Fruit fly (Drosophila melanogaster): ENCODE results near the gene CG32579.
A peak's percentile ranks its signal among the peaks of the same experiment; 100 is the strongest.

CG32579 gene

dm6 chrX:16278783-16279182, 44.3 kb upstream of the CG32579 start (continued):
- TF ChIP-seq pdm3 (GFP tag; optimal IDR thresholded peaks at IDR 0.05) (peak; percentile 79), CG1621 (tag; optimal IDR thresholded peaks at IDR 0.05) (peak; percentile 92), CG9139 (GFP tag; optimal IDR thresholded peaks at IDR 0.05) (peak; percentile 83), Eip93F (GFP tag; optimal IDR thresholded peaks at IDR 0.05) (peak; percentile 73), Sox14 (GFP tag; optimal IDR thresholded peaks at IDR 0.05) (peak; percentile 86), CG6792 (GFP tag; optimal IDR thresholded peaks at IDR 0.05) (peak; percentile 88), net (GFP tag; optimal IDR thresholded peaks at IDR 0.05) (peak; percentile 79), cyc (GFP tag; optimal IDR thresholded peaks at IDR 0.05) (peak; percentile 65)

dm6 chrX:16279340-16279941, 43.6 kb upstream of the CG32579 start:
- TF ChIP-seq Eip93F (GFP tag; optimal IDR thresholded peaks at IDR 0.05) (peak; percentile 77), ss (GFP tag; optimal IDR thresholded peaks at IDR 0.05) (peak; percentile 61 to 86), Sox14 (GFP tag; optimal IDR thresholded peaks at IDR 0.05) (peak; percentile 91), esn (GFP tag; optimal IDR thresholded peaks at IDR 0.05) (peak; percentile 88), CG32006 (GFP tag; optimal IDR thresholded peaks at IDR 0.05) (peak; percentile 89), CG8119 (GFP tag; IDR thresholded peaks at IDR 0.05) (peak; percentile 75), Lpt (GFP tag; optimal IDR thresholded peaks at IDR 0.05) (peak; percentile 74), achi (GFP tag; optimal IDR thresholded peaks at IDR 0.05) (peak; percentile 87), Ets21C (GFP tag; optimal IDR thresholded peaks at IDR 0.05) (peak; percentile 90), Met (GFP tag; optimal IDR thresholded peaks at IDR 0.05) (peak; percentile 88), Sox15 (GFP tag; optimal IDR thresholded peaks at IDR 0.05) (peak; percentile 95), dac (GFP tag; optimal IDR thresholded peaks at IDR 0.05) (peak; percentile 58), CG16779 (tag; optimal IDR thresholded peaks at IDR 0.05) (peak; percentile 75), fd59A (GFP tag; optimal IDR thresholded peaks at IDR 0.05) (peak; percentile 81), Eip78C (GFP tag) (peak; percentile 96), topi (GFP tag; optimal IDR thresholded peaks at IDR 0.05) (peak; percentile 92), CG11762 (GFP tag; optimal IDR thresholded peaks at IDR 0.05; ENCODE audit: insufficient read depth) (peak; percentile 83), Sox102F (GFP tag; optimal IDR thresholded peaks at IDR 0.05) (peak; percentile 87), Smox (GFP tag; optimal IDR thresholded peaks at IDR 0.05) (peak; percentile 84), eg (GFP tag; IDR thresholded peaks at IDR 0.05) (peak; percentile 96), CG11294 (GFP tag; IDR thresholded peaks at IDR 0.05) (peak; percentile 87), CG7368 (GFP tag; optimal IDR thresholded peaks at IDR 0.05) (peak; percentile 94), Ets96B (tag; optimal IDR thresholded peaks at IDR 0.05) (peak; percentile 83), salr (GFP tag; optimal IDR thresholded peaks at IDR 0.05) (peak; percentile 65 to 79), CG3919 (GFP tag; optimal IDR thresholded peaks at IDR 0.05) (peak; percentile 93), OdsH (GFP tag; optimal IDR thresholded peaks at IDR 0.05) (peak; percentile 91), CG1621 (tag; optimal IDR thresholded peaks at IDR 0.05) (peak; percentile 86), Blimp-1 (GFP tag; optimal IDR thresholded peaks at IDR 0.05) (peak; percentile 56), Hr4 (GFP tag; optimal IDR thresholded peaks at IDR 0.05) (peak; percentile 91), cyc (GFP tag; optimal IDR thresholded peaks at IDR 0.05) (peak; percentile 95), acj6 (GFP tag; optimal IDR thresholded peaks at IDR 0.05) (peak; percentile 89), CG15336 (GFP tag; IDR thresholded peaks at IDR 0.05) (peak; percentile 87), Hr38 (GFP tag; optimal IDR thresholded peaks at IDR 0.05) (peak; percentile 5), CG6808 (GFP tag; optimal IDR thresholded peaks at IDR 0.05) (peak; percentile 76), CG6276 (GFP tag; optimal IDR thresholded peaks at IDR 0.05) (peak; percentile 79), CG4318 (GFP tag; optimal IDR thresholded peaks at IDR 0.05) (peak; percentile 84), CG6163 (GFP tag; IDR thresholded peaks at IDR 0.05) (peak; percentile 96), CG6792 (GFP tag; optimal IDR thresholded peaks at IDR 0.05) (peak; percentile 94), fd85E (GFP tag; optimal IDR thresholded peaks at IDR 0.05) (peak; percentile 83), Hr39 (GFP tag; optimal IDR thresholded peaks at IDR 0.05) (peak; percentile 95), CG8319 (GFP tag; optimal IDR thresholded peaks at IDR 0.05) (peak; percentile 90), CG3032 (tag; optimal IDR thresholded peaks at IDR 0.05) (peak; percentile 87), CG6854 (GFP tag; optimal IDR thresholded peaks at IDR 0.05) (peak; percentile 77), fkh (GFP tag; optimal IDR thresholded peaks at IDR 0.05) (peak; percentile 61), CG8632 (GFP tag; optimal IDR thresholded peaks at IDR 0.05) (peak; percentile 88)

Data from whole organism, prepupa.